Worm (Caenorhabditis elegans): ENCODE measurements around the gene F25E5.2.

- no peak for TF ChIP-seq zim-3 (tag; optimal IDR thresholded peaks at IDR 0.05)
- TF ChIP-seq unc-62 (GFP tag; optimal IDR thresholded peaks at IDR 0.05) = no peak
- TF ChIP-seq ets-4 (GFP tag; optimal IDR thresholded peaks at IDR 0.05) = no peak
- no peak for TF ChIP-seq pha-4 (tag; optimal IDR thresholded peaks at IDR 0.05)
- no peak for TF ChIP-seq sptf-2 (GFP tag; optimal IDR thresholded peaks at IDR 0.05)
- TF ChIP-seq aptf-3 (GFP tag; IDR thresholded peaks at IDR 0.05) = no peak
- no peak for TF ChIP-seq egrh-3 (GFP tag; IDR thresholded peaks at IDR 0.05)
These were observed 26.2 kb upstream of the F25E5.2 start, which contains the start of gene srw-69 for ce11 chrV:7428880-7429279.
